Fruit fly (Drosophila melanogaster) whole organism: ENCODE data around the gene 5PtaseI.

ENCODE experiments used
- CG8478 ChIP-seq: fragments of >200 bp; optimal IDR thresholded peaks from 2 replicates; lab custom pipeline; 2018; ENCODE audit warnings: inconsistent platforms
- Dll ChIP-seq: fragments of >200 bp; optimal IDR thresholded peaks from 2 replicates; lab custom pipeline; 2017
- EcR ChIP-seq, 2 experiments: fragments of >200 bp; optimal IDR thresholded peaks; 2 replicates each; lab custom pipeline; 2017; ENCODE audit warnings: missing biosample characterization in 2 of 2, missing genetic modification characterization in 2 of 2, missing genetic modification reagents in 2 of 2
- pan ChIP-seq: fragments of >200 bp; optimal IDR thresholded peaks from 2 replicates; lab custom pipeline; 2017
- psq ChIP-seq: fragments of >200 bp; optimal IDR thresholded peaks from 2 replicates; lab custom pipeline; 2017
- usp ChIP-seq: fragments of >200 bp; optimal IDR thresholded peaks from 2 replicates; lab custom pipeline; 2017; ENCODE audit warnings: missing biosample characterization, missing genetic modification characterization, mixed read lengths

5PtaseI gene

DNA sequence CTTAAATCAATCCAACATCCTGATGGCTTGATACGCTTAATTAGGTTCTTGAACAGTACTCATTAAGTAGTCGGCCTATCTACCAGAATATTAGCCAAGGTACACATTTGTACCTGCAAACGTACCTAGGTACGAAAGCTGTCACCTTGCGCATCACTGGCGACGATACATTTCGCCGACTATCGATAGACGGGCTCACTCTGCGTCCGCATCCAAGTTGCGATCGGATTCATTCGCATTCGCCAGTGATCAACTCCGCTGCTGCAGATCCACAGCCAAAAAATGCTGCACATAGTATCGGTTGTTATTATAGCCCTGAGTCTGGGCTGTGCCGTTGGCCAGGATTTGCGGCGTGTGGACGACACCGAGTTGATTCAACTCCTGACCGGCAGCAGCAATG lies 2.6 kb upstream of the 5PtaseI start, which contains the start of gene CG11790:
TSS of gene CG11790 (plus strand) at position 203 of the 400 bp plus-strand sequence.
- TF ChIP-seq usp (GFP tag; lab: Kevin White, UChicago) (no peak), pan (lab: Kevin White, UChicago) (no peak)

- no peak for TF ChIP-seq psq
- TF ChIP-seq CG8478 (lab: Kevin White, UChicago) = no peak
- TF ChIP-seq pan (lab: Kevin White, UChicago) = no peak
- no peak for TF ChIP-seq Dll (lab: Kevin White, UChicago)
- TF ChIP-seq usp (GFP tag; lab: Kevin White, UChicago) = no peak
- TF ChIP-seq EcR (GFP tag; optimal IDR thresholded peaks at IDR 0.05; lab: Kevin White, UChicago) = no peak
Observed at dm6 chr3R:25046023-25046422, 1.1 kb upstream of the 5PtaseI start, which contains the start of gene CG11786. Gene CG11786, plus strand, starts transcription at chr3R:25046323.

DNA sequence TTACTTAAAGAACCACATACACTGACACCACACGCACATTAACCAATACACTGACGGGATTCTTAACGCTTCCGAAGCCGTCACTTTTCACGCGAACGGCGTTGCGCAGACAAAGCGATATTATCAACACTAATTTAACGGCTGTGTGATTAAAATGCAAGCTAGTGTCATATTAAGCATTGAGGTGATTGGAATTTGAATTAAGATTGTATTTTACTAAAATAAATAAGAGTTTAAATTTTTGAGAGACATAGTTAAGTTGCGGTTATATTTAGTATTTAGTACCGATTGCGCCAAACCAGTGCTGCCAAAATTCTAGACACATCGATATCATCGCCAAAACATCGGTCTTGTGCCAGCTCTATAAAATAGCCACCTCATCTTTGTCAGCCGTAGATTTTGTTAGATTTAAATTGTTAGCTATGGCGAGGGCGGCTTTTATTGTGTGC lies 5.9 kb downstream of the 5PtaseI start, which contains the start of the genes Ythdf and bai:
TSS of gene Ythdf (minus strand) at position 222 of the 449 bp plus-strand sequence.
TSS of gene bai (plus strand) at position 347 of the 449 bp plus-strand sequence.
- TF ChIP-seq pan (lab: Kevin White, UChicago) = no peak
- no peak for TF ChIP-seq usp (GFP tag; lab: Kevin White, UChicago)
- no peak for TF ChIP-seq Dll (lab: Kevin White, UChicago)
- no peak for TF ChIP-seq psq
- TF ChIP-seq CG8478 (lab: Kevin White, UChicago) = no peak
- no peak for TF ChIP-seq EcR (GFP tag; optimal IDR thresholded peaks at IDR 0.05; lab: Kevin White, UChicago)

DNA sequence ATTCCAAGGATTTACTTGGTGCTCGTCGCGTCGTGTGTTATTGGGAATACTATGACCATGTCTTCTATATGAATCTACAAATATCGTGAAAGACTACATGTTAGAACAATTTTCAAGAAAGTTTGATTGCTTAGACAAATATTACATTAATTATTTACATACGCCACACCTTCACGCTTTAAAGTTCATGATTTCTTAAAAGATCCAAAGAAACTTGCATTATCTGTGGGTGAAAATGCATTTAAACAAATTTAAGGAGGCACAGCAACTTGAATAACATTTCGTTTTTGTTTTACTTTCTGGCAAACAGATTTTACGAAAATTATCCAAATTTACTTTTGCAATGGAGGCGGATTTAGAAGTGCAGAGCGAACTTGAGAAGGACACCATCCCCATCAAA lies 8.3 kb downstream of the 5PtaseI start, which contains the start of gene CG31115:
TSS of gene CG31115 (plus strand) at position 301 of the 400 bp plus-strand sequence.
- TF ChIP-seq psq (no peak), pan (lab: Kevin White, UChicago) (no peak), CG8478 (lab: Kevin White, UChicago) (no peak)

DNA sequence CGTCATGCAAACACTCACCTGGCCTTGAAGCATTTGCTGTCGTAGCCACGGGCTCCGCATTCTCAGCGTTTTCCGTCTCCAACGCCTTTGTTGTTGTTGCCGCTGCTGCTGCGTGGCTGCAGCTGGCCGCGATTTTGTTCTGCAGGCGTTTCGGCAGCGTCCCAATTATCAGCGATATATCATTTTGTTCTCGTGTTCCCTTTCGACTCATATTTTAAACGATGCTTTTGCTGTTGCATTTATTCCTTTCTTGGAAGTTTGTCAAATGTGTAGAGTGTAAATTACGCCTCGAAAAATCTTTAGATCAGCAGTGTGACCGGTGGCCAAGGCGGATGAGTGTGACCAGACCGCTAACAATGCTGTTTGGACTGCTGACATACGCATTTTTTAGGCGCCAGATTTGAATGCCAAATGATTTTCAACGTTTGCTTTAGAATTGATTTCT lies 11.8 kb downstream of the 5PtaseI start, which contains the start of gene Smg6:
TSS of gene Smg6 (minus strand) at position 324 of the 445 bp plus-strand sequence.
- TF ChIP-seq Dll (lab: Kevin White, UChicago) (no peak), EcR (GFP tag; optimal IDR thresholded peaks at IDR 0.05; lab: Kevin White, UChicago) (no peak), usp (GFP tag; lab: Kevin White, UChicago) (no peak), psq (no peak), pan (lab: Kevin White, UChicago) (no peak), CG8478 (lab: Kevin White, UChicago) (no peak)

dm6 chr3R:25032686-25033085 lies 12.3 kb downstream of the 5PtaseI start:
- TF ChIP-seq EcR (GFP tag; optimal IDR thresholded peaks at IDR 0.05; lab: Kevin White, UChicago) (no peak), pan (lab: Kevin White, UChicago) (no peak), usp (GFP tag; lab: Kevin White, UChicago) (no peak), Dll (lab: Kevin White, UChicago) (no peak), psq (no peak)

dm6 chr3R:25027281-25028219 lies 17.4 kb downstream of the 5PtaseI start:
- TF ChIP-seq Dll (lab: Kevin White, UChicago) (no peak), EcR (GFP tag; optimal IDR thresholded peaks at IDR 0.05; lab: Kevin White, UChicago) (no peak), CG8478 (lab: Kevin White, UChicago) (no peak), psq (no peak), pan (lab: Kevin White, UChicago) (no peak), usp (GFP tag; lab: Kevin White, UChicago) (no peak)

DNA sequence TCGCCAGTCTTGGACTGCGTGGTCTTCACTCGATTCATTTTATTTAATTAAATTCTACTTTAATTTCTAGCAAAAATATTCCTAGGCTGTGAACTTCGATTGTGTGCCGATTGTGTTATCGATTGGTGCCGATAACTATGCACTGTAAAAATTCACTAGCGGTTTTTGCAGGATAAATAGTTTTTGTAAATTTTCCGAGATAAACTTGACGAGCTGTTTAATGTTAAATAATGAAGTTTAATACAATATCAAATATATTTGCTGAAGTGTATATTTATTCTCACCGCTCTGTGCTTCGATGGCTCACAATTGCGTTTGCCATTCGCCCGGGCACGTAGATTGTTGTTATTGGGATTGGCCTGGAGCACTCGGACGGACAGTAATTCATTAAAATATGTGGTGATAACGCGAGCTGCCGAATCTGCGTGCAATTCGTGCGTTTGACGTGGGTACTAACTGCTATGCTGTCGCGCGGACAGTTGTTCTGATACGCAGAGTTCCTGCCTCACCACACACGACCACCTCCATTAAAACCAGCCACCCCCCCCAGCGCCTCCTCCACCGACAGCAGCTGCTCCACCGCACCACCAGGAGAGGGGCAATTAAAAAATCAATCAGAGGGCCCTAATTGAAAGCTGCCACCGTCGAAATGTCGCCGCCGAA lies 19.9 kb downstream of the 5PtaseI start, which contains the start of the genes EMC6 and Hr96:
TSS of gene EMC6 (minus strand) at position 123 of the 663 bp plus-strand sequence.
TSS of gene Hr96 (plus strand) at position 341 of the 663 bp plus-strand sequence.
- TF ChIP-seq Dll (lab: Kevin White, UChicago) (no peak), CG8478 (lab: Kevin White, UChicago) (no peak), EcR (GFP tag; optimal IDR thresholded peaks at IDR 0.05; lab: Kevin White, UChicago) (no peak), usp (GFP tag; lab: Kevin White, UChicago) (no peak), psq (no peak), pan (lab: Kevin White, UChicago) (no peak)

DNA sequence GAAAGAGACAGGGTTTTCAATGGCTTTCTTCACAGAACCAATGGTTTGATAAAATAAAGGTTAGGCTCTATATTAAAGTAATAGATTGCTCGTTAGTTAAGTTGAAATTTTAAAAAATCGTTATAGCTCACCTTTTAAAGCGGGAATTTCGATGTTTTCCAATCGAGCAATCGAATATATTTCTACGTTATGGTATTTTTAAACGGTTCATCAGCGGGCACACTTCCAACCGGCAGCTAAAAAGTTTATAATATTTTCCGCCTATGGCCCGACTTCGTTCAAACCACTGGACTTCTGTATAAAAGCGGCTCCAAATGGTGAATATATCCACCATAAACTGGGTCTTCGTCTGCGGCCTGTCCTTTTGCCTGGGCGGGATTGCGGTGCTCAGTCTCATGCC lies 21.9 kb downstream of the 5PtaseI start, which contains the start of gene beta4GalT7:
TSS of gene beta4GalT7 (plus strand) at position 201 of the 400 bp plus-strand sequence.
- TF ChIP-seq pan (lab: Kevin White, UChicago) (no peak), Dll (lab: Kevin White, UChicago) (no peak), usp (GFP tag; lab: Kevin White, UChicago) (no peak), psq (no peak), EcR (GFP tag; optimal IDR thresholded peaks at IDR 0.05; lab: Kevin White, UChicago) (no peak), CG8478 (lab: Kevin White, UChicago) (no peak)

dm6 chr3R:25012016-25012415 lies 32.9 kb downstream of the 5PtaseI start:
- no peak for TF ChIP-seq EcR (GFP tag; optimal IDR thresholded peaks at IDR 0.05; lab: Kevin White, UChicago)
- no peak for TF ChIP-seq pan (lab: Kevin White, UChicago)
- TF ChIP-seq Dll (lab: Kevin White, UChicago) = no peak
- TF ChIP-seq CG8478 (lab: Kevin White, UChicago) = no peak
- TF ChIP-seq usp (GFP tag; lab: Kevin White, UChicago) = no peak
- no peak for TF ChIP-seq psq
